Worm (Caenorhabditis elegans): ENCODE data around the gene F11E6.11.
A peak's percentile ranks its signal among the peaks of the same experiment; 100 is the strongest.

The F11E6.11 gene

DNA sequence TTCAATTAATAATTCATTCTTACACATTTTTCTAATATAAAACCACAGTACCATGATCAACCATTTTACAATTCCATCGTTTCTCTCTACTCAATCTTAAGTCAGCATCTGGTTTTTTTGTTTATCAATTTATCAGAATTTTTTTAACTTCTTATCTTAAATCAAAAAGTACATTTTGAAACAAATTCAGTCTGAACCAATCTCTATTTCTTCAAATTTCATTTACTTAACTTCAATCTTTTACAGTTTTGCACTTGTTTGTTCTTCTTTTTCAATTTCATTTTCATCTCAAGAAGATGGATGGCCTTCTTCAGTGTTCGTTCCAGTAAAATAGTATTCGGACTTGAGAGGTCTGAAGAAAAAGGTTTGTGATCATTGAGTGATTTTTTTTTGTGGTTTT is 30.4 kb downstream of the F11E6.11 start, which contains the start of gene gba-3:
Gene gba-3 (plus strand): TSS at position 301 of the 400 bp plus-strand sequence.
- no peak for TF ChIP-seq nhr-42 (GFP tag; IDR thresholded peaks at IDR 0.05)
- TF ChIP-seq Y5F2A.4 (GFP tag; optimal IDR thresholded peaks at IDR 0.05), result no peak
- no peak for TF ChIP-seq attf-4 (tag; optimal IDR thresholded peaks at IDR 0.05)
- no peak for TF ChIP-seq madf-5 (GFP tag; IDR thresholded peaks at IDR 0.05)
- TF ChIP-seq F44E2.7 (GFP tag; IDR thresholded peaks at IDR 0.05), result no peak

DNA sequence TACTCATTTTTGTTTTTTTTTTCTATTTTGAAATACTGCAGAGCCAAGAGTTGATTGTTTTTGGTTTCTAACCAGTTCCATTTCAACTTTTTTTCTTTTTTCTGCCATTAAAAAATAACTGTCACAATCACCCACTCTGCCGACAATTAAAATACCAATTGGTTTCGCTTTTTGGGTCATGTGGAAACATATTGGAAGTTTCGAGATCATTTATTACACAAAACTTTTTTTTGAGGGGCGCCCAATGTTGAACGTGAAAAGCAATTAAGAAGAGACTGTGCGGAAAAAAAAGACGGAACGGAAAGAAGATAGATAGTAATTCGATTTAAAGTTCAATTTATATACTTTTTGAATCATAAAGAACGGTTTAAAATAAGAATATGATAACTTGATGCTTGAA is 31.4 kb downstream of the F11E6.11 start:
- peak; percentile 40 for TF ChIP-seq hlh-30 (tag; optimal IDR thresholded peaks at IDR 0.05; ENCODE audit: insufficient read depth)
- no peak for TF ChIP-seq madf-9 (GFP tag; conservative IDR thresholded peaks at IDR 0.05)
- peak; percentile 56 for TF ChIP-seq cey-2 (tag; optimal IDR thresholded peaks at IDR 0.05; ENCODE audit: borderline replicate concordance, insufficient read depth)
- no peak for TF ChIP-seq ces-1 (GFP tag; optimal IDR thresholded peaks at IDR 0.05)
- TF ChIP-seq nhr-76 (tag; optimal IDR thresholded peaks at IDR 0.05), result no peak
- peak; percentile 42 for TF ChIP-seq dve-1 (tag; optimal IDR thresholded peaks at IDR 0.05; ENCODE audit: insufficient read depth)
- TF ChIP-seq ceh-62 (tag; optimal IDR thresholded peaks at IDR 0.05), result no peak
- 0 out of 2 replicates have a peak, but pooled peaks have one; percentile 14 for TF ChIP-seq hmg-1.1 (GFP tag; IDR thresholded peaks at IDR 0.05)
- peak; percentile 1 for TF ChIP-seq nhr-28 (tag; optimal IDR thresholded peaks at IDR 0.05)
- no peak for TF ChIP-seq nhr-11 (tag; optimal IDR thresholded peaks at IDR 0.05)
- peak; percentile 34; the same call in 1 of the 2 replicates for TF ChIP-seq ctbp-1 (GFP tag; IDR thresholded peaks at IDR 0.05)
- no peak for TF ChIP-seq lin-1 (GFP tag; IDR thresholded peaks at IDR 0.05)
- TF ChIP-seq fkh-10 (GFP tag; optimal IDR thresholded peaks at IDR 0.05), result no peak
- TF ChIP-seq T26A8.4 (GFP tag; IDR thresholded peaks at IDR 0.05), result no peak
- TF ChIP-seq daf-19 (GFP tag; conservative IDR thresholded peaks at IDR 0.05), result no peak
- TF ChIP-seq dmd-6 (GFP tag; IDR thresholded peaks at IDR 0.05), result no peak
- TF ChIP-seq hif-1 (tag; optimal IDR thresholded peaks at IDR 0.05), result no peak
- TF ChIP-seq nhr-41 (GFP tag; IDR thresholded peaks at IDR 0.05), result no peak
- no peak for TF ChIP-seq lin-15B (tag; optimal IDR thresholded peaks at IDR 0.05)
- TF ChIP-seq tra-1 (GFP tag; IDR thresholded peaks at IDR 0.05), result no peak
- no peak for TF ChIP-seq egl-43 (GFP tag; IDR thresholded peaks at IDR 0.05)
- TF ChIP-seq zip-11 (GFP tag; IDR thresholded peaks at IDR 0.05), result no peak
- TF ChIP-seq snpc-1.2 (GFP tag; IDR thresholded peaks at IDR 0.05), result no peak
- 0 out of 2 replicates have a peak, but pooled peaks have one; percentile 18 for TF ChIP-seq mdt-29 (GFP tag; IDR thresholded peaks at IDR 0.05)
- TF ChIP-seq F37D6.2 (tag; optimal IDR thresholded peaks at IDR 0.05), result no peak
- no peak for TF ChIP-seq dmd-9 (GFP tag; IDR thresholded peaks at IDR 0.05)
- no peak for TF ChIP-seq php-3 (GFP tag; IDR thresholded peaks at IDR 0.05)
- TF ChIP-seq Y5F2A.4 (GFP tag; optimal IDR thresholded peaks at IDR 0.05), result no peak
- no peak for TF ChIP-seq F10B5.3 (tag; optimal IDR thresholded peaks at IDR 0.05)
- no peak for TF ChIP-seq ztf-7 (tag; optimal IDR thresholded peaks at IDR 0.05)

DNA sequence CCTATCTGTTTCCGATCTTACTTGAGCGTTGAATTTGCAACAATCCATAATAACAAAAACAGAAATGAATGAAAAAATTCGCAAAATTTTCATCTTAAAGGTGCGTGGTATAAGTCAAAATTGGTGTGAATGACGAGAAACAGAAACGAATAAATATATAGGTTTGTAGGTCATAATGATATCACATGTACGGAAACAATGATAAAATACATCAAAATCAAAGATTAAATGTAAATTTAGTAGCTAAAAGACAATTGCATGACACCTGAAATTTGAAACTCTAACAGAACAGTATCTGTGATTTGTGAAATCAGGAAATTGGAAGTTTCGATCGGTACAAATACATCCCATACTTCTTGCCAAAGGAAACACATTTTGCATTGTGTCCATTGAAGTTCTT is 32.6 kb downstream of the F11E6.11 start, which contains the start of gene F11E6.9:
Gene F11E6.9 (minus strand): TSS at position 101 of the 400 bp plus-strand sequence.
- TF ChIP-seq lin-13 (GFP tag; optimal IDR thresholded peaks at IDR 0.05), result no peak
- no peak for TF ChIP-seq tra-1 (GFP tag; IDR thresholded peaks at IDR 0.05)
- no peak for TF ChIP-seq D1046.2 (GFP tag; IDR thresholded peaks at IDR 0.05)
- TF ChIP-seq lir-3 (tag; optimal IDR thresholded peaks at IDR 0.05), result no peak
- TF ChIP-seq jun-1 (tag; optimal IDR thresholded peaks at IDR 0.05), result no peak
- no peak for TF ChIP-seq T20F7.1 (GFP tag; optimal IDR thresholded peaks at IDR 0.05)
- TF ChIP-seq ama-1 (optimal IDR thresholded peaks at IDR 0.05), result no peak
- TF ChIP-seq arid-1 (GFP tag; conservative IDR thresholded peaks at IDR 0.05), result no peak
- TF ChIP-seq php-3 (GFP tag; IDR thresholded peaks at IDR 0.05), result no peak
- TF ChIP-seq ceh-82 (tag; optimal IDR thresholded peaks at IDR 0.05), result no peak
- TF ChIP-seq spr-1 (tag; optimal IDR thresholded peaks at IDR 0.05), result no peak
- no peak for TF ChIP-seq mxl-2 (GFP tag; conservative IDR thresholded peaks at IDR 0.05)
- no peak for TF ChIP-seq madf-9 (GFP tag; conservative IDR thresholded peaks at IDR 0.05)
- no peak for TF ChIP-seq F37D6.2 (tag; optimal IDR thresholded peaks at IDR 0.05)
- no peak for TF ChIP-seq nhr-41 (GFP tag; IDR thresholded peaks at IDR 0.05)

Measured in whole organism, L4 larva.